Worm (Caenorhabditis elegans) whole organism, L4/young adult: ENCODE data around the gene col-163.

ENCODE experiments used
- W03F9.2 ChIP-seq: fragments of 150-350 bp; optimal IDR thresholded peaks from 2 replicates; lab custom pipeline; 2014; ENCODE audit warnings: missing biosample characterization, missing genetic modification characterization
- dao-5 ChIP-seq: sonication (generic microtip); optimal IDR thresholded peaks from 2 replicates; lab custom pipeline; 2016; ENCODE audit warnings: missing genotype, missing genetic modification characterization, moderate library complexity, missing compliant biosample characterization
- him-1 ChIP-seq: sonication (generic microtip); optimal IDR thresholded peaks from 2 replicates; lab custom pipeline; 2016; ENCODE audit warnings: missing genotype, missing genetic modification reagents, missing genetic modification characterization, missing compliant biosample characterization

- TF ChIP-seq W03F9.2 = no peak
- no peak for TF ChIP-seq him-1 (tag; lab: Kevin White, UChicago)
- TF ChIP-seq dao-5 (tag; lab: Kevin White, UChicago) = no peak
These were observed 2.8 kb upstream of the col-163 start, which contains the start of gene F46B3.1 for ce11 chrV:20597076-20597475.
